Worm (Caenorhabditis elegans): ENCODE measurements around the gene lec-4.

The lec-4 gene

ce11 chrIII:3730475-3730874, 42.7 kb downstream of the lec-4 start, which contains the start of gene F34D10.8:
TSS of gene F34D10.8 (plus strand) at chrIII:3730775.
- TF ChIP-seq F23B12.7 (tag; optimal IDR thresholded peaks at IDR 0.05; ENCODE audit: insufficient read depth) (no peak), nhr-120 (GFP tag; IDR thresholded peaks at IDR 0.05) (no peak), ceh-58 (GFP tag; IDR thresholded peaks at IDR 0.05) (no peak), T26A5.8 (tag; optimal IDR thresholded peaks at IDR 0.05) (no peak), lin-35 (GFP tag; optimal IDR thresholded peaks at IDR 0.05) (no peak), B0261.1 (tag; optimal IDR thresholded peaks at IDR 0.05) (no peak), snpc-3.4 (tag; optimal IDR thresholded peaks at IDR 0.05) (no peak), gei-17 (GFP tag; optimal IDR thresholded peaks at IDR 0.05) (no peak), ceh-27 (GFP tag; optimal IDR thresholded peaks at IDR 0.05) (no peak)

ce11 chrIII:3729520-3729919, 43.6 kb downstream of the lec-4 start, which contains the start of gene F34D10.9:
TSS of gene F34D10.9 (minus strand) at chrIII:3729620.
- TF ChIP-seq Y79H2A.3 (GFP tag; conservative IDR thresholded peaks at IDR 0.05), result 0 out of 2 replicates have a peak, but pooled peaks have one; percentile 2
- TF ChIP-seq F37B4.10 (GFP tag; IDR thresholded peaks at IDR 0.05), result no peak

ce11 chrIII:3726443-3726842, 46.7 kb downstream of the lec-4 start, which contains the start of gene gldi-5:
TSS of gene gldi-5 (minus strand) at chrIII:3726500.
- TF ChIP-seq let-526 (GFP tag; IDR thresholded peaks at IDR 0.05) (no peak), snpc-3.4 (tag; optimal IDR thresholded peaks at IDR 0.05) (peak; percentile 28), lin-54 (GFP tag; optimal IDR thresholded peaks at IDR 0.05) (peak; percentile 69), atf-7 (tag; optimal IDR thresholded peaks at IDR 0.05) (no peak), lsl-1 (GFP tag; optimal IDR thresholded peaks at IDR 0.05) (peak; percentile 83), attf-5 (GFP tag; optimal IDR thresholded peaks at IDR 0.05) (no peak), sptf-2 (GFP tag; optimal IDR thresholded peaks at IDR 0.05) (no peak), xnd-1 (tag; optimal IDR thresholded peaks at IDR 0.05) (peak; percentile 45), D2030.7 (GFP tag; IDR thresholded peaks at IDR 0.05) (0 out of 2 replicates have a peak, but pooled peaks have one; percentile 26), fkh-3 (tag; optimal IDR thresholded peaks at IDR 0.05) (no peak), madf-8 (GFP tag; conservative IDR thresholded peaks at IDR 0.05) (peak; percentile 46; the same call in 1 of the 2 replicates), dpl-1 (GFP tag; optimal IDR thresholded peaks at IDR 0.05) (peak; percentile 33), efl-1 (GFP tag; optimal IDR thresholded peaks at IDR 0.05) (peak; percentile 68), madf-6 (GFP tag; IDR thresholded peaks at IDR 0.05) (peak; percentile 77), B0261.1 (tag; optimal IDR thresholded peaks at IDR 0.05) (no peak), F33H1.4 (GFP tag; IDR thresholded peaks at IDR 0.05) (peak; percentile 82)

- TF ChIP-seq C17E4.6 (GFP tag; IDR thresholded peaks at IDR 0.05) (no peak), ekl-4 (GFP tag; IDR thresholded peaks at IDR 0.05) (peak; percentile 60; the same call in 1 of the 2 replicates)
Observed at ce11 chrIII:3724880-3725279, 48.2 kb downstream of the lec-4 start, which contains the start of gene C14B1.12. TSS of gene C14B1.12 (minus strand) at chrIII:3724980.

- TF ChIP-seq madf-6 (GFP tag; IDR thresholded peaks at IDR 0.05) (peak; percentile 61; the same call in 1 of the 2 replicates), F55B11.4 (tag; optimal IDR thresholded peaks at IDR 0.05; ENCODE audit: borderline replicate concordance, insufficient read depth) (no peak), madf-8 (GFP tag; conservative IDR thresholded peaks at IDR 0.05) (peak; percentile 60), F33H1.4 (GFP tag; IDR thresholded peaks at IDR 0.05) (peak; percentile 54), lin-54 (GFP tag; optimal IDR thresholded peaks at IDR 0.05) (peak; percentile 63), ztf-25 (GFP tag; IDR thresholded peaks at IDR 0.05) (no peak), repo-1 (tag; optimal IDR thresholded peaks at IDR 0.05) (no peak), bed-2 (GFP tag; IDR thresholded peaks at IDR 0.05) (no peak), snpc-3.4 (tag; optimal IDR thresholded peaks at IDR 0.05) (peak; percentile 65), lsy-27 (tag; optimal IDR thresholded peaks at IDR 0.05; ENCODE audit: borderline replicate concordance, insufficient read depth) (no peak), tbp1 (GFP tag; optimal IDR thresholded peaks at IDR 0.05) (peak; percentile 4), B0336.3 (GFP tag; IDR thresholded peaks at IDR 0.05) (no peak), hsf-1 (GFP tag; IDR thresholded peaks at IDR 0.05) (peak; percentile 88), efl-1 (GFP tag; optimal IDR thresholded peaks at IDR 0.05) (peak; percentile 79), lsl-1 (GFP tag; optimal IDR thresholded peaks at IDR 0.05) (peak; percentile 45), him-1 (tag; optimal IDR thresholded peaks at IDR 0.05) (no peak), pbrm-1 (GFP tag; IDR thresholded peaks at IDR 0.05) (no peak), ama-1 (optimal IDR thresholded peaks at IDR 0.05) (no peak), ama-1 (GFP tag; optimal IDR thresholded peaks at IDR 0.05) (peak in 1 of 2 experiments; percentile 12), D2030.7 (GFP tag; IDR thresholded peaks at IDR 0.05) (peak; percentile 56), F39B2.1 (GFP tag; IDR thresholded peaks at IDR 0.05) (no peak), ccch-3 (GFP tag; optimal IDR thresholded peaks at IDR 0.05) (no peak)
Observed at ce11 chrIII:3723726-3724125, 49.4 kb downstream of the lec-4 start.

Measured in whole organism, young adult.